Worm (Caenorhabditis elegans): Measurements from ENCODE around the gene nhr-234.
A peak's percentile ranks its signal among the peaks of the same experiment; 100 is the strongest.

The nhr-234 gene

ce11 chrII:12629387-12629786 lies 7.1 kb upstream of the nhr-234 start, which contains the start of gene Y38E10A.28:
TSS of gene Y38E10A.28 (plus strand) at chrII:12629687.
- TF ChIP-seq F16B12.6 (tag; optimal IDR thresholded peaks at IDR 0.05) (no peak), lin-35 (GFP tag; optimal IDR thresholded peaks at IDR 0.05) (no peak), mef-2 (tag; optimal IDR thresholded peaks at IDR 0.05) (no peak), nhr-20 (tag; optimal IDR thresholded peaks at IDR 0.05) (no peak), grh-1 (GFP tag; IDR thresholded peaks at IDR 0.05) (no peak), hlh-4 (tag; optimal IDR thresholded peaks at IDR 0.05) (no peak), ceh-88 (GFP tag; IDR thresholded peaks at IDR 0.05) (no peak), snu-23 (GFP tag; optimal IDR thresholded peaks at IDR 0.05) (no peak), lir-3 (tag; optimal IDR thresholded peaks at IDR 0.05; ENCODE audit: poor library complexity) (no peak), fos-1 (tag; optimal IDR thresholded peaks at IDR 0.05) (no peak), C16A3.4 (tag; optimal IDR thresholded peaks at IDR 0.05) (no peak), isw-1 (GFP tag; IDR thresholded peaks at IDR 0.05) (no peak), nhr-71 (tag; optimal IDR thresholded peaks at IDR 0.05) (no peak), ces-1 (GFP tag; optimal IDR thresholded peaks at IDR 0.05) (no peak)

ce11 chrII:12630888-12631287 lies 5.6 kb upstream of the nhr-234 start, which contains the start of gene Y38E10A.34:
TSS of gene Y38E10A.34 (plus strand) at chrII:12631188.
- TF ChIP-seq efl-1 (optimal IDR thresholded peaks at IDR 0.05): no peak
- TF ChIP-seq efl-1 (GFP tag; optimal IDR thresholded peaks at IDR 0.05 in 1 of 2): peak in 1 of 2 experiments; percentile 18
- TF ChIP-seq dsc-1 (tag; optimal IDR thresholded peaks at IDR 0.05): no peak
- peak; percentile 53 for TF ChIP-seq nhr-85 (tag)

- peak; percentile 67 for TF ChIP-seq nhr-85 (tag)
- no peak for TF ChIP-seq sptf-1 (tag; optimal IDR thresholded peaks at IDR 0.05)
These were observed 1.6 kb upstream of the nhr-234 start, which contains the start of gene Y38E10A.17 for ce11 chrII:12634749-12635318. TSS of gene Y38E10A.17 (minus strand) at chrII:12634799.

ce11 chrII:12640370-12640769 lies 3.9 kb downstream of the nhr-234 start, which contains the start of gene nhr-235:
TSS of gene nhr-235 (plus strand) at chrII:12640670.
- TF ChIP-seq fkh-8 (tag; optimal IDR thresholded peaks at IDR 0.05) (no peak), vab-15 (tag; optimal IDR thresholded peaks at IDR 0.05) (no peak), nhr-76 (tag; optimal IDR thresholded peaks at IDR 0.05) (no peak), ceh-90 (tag; optimal IDR thresholded peaks at IDR 0.05) (no peak), tlp-1 (tag; optimal IDR thresholded peaks at IDR 0.05) (no peak), nhr-85 (tag) (no peak), ceh-82 (tag; optimal IDR thresholded peaks at IDR 0.05) (no peak), zip-4 (GFP tag; optimal IDR thresholded peaks at IDR 0.05) (no peak), nhr-237 (tag; optimal IDR thresholded peaks at IDR 0.05) (no peak), nhr-11 (tag; optimal IDR thresholded peaks at IDR 0.05) (no peak), pag-3 (tag; optimal IDR thresholded peaks at IDR 0.05; ENCODE audit: borderline replicate concordance, insufficient read depth) (no peak), ceh-63 (GFP tag; optimal IDR thresholded peaks at IDR 0.05) (no peak), lir-3 (tag; optimal IDR thresholded peaks at IDR 0.05; ENCODE audit: poor library complexity) (no peak), ztf-4 (tag; optimal IDR thresholded peaks at IDR 0.05) (no peak)

ce11 chrII:12654447-12654846 lies 18.0 kb downstream of the nhr-234 start, which contains the start of gene rgs-4:
TSS of gene rgs-4 (plus strand) at chrII:12654747.
- TF ChIP-seq mab-9 (GFP tag; IDR thresholded peaks at IDR 0.05): no peak
- TF ChIP-seq elt-2 (tag; optimal IDR thresholded peaks at IDR 0.05): no peak
- no peak for TF ChIP-seq lin-35 (GFP tag; optimal IDR thresholded peaks at IDR 0.05)
- TF ChIP-seq nhr-76 (tag; optimal IDR thresholded peaks at IDR 0.05): no peak
- no peak for TF ChIP-seq ceh-88 (GFP tag; IDR thresholded peaks at IDR 0.05)
- no peak for TF ChIP-seq ceh-82 (tag; optimal IDR thresholded peaks at IDR 0.05)
- TF ChIP-seq sox-4 (tag; optimal IDR thresholded peaks at IDR 0.05): no peak
- no peak for TF ChIP-seq dsc-1 (tag; optimal IDR thresholded peaks at IDR 0.05)
- no peak for TF ChIP-seq C16A3.4 (tag; optimal IDR thresholded peaks at IDR 0.05)
- TF ChIP-seq efl-3 (GFP tag; optimal IDR thresholded peaks at IDR 0.05): no peak
- TF ChIP-seq nhr-84 (tag; optimal IDR thresholded peaks at IDR 0.05): no peak
- no peak for TF ChIP-seq lin-13 (GFP tag; optimal IDR thresholded peaks at IDR 0.05)
- TF ChIP-seq lsy-2 (tag; optimal IDR thresholded peaks at IDR 0.05): no peak
- no peak for TF ChIP-seq hlh-17 (GFP tag; optimal IDR thresholded peaks at IDR 0.05; ENCODE audit: borderline replicate concordance)
- TF ChIP-seq snpc-4 (tag; optimal IDR thresholded peaks at IDR 0.05): no peak
- TF ChIP-seq ces-1 (GFP tag; optimal IDR thresholded peaks at IDR 0.05): no peak
- TF ChIP-seq ets-5 (GFP tag; IDR thresholded peaks at IDR 0.05): no peak
- TF ChIP-seq tlp-1 (tag; optimal IDR thresholded peaks at IDR 0.05): no peak
- TF ChIP-seq ama-1 (optimal IDR thresholded peaks at IDR 0.05): no peak
- TF ChIP-seq fkh-8 (tag; optimal IDR thresholded peaks at IDR 0.05): no peak

Data from whole organism, L1 larva.